Worm (Caenorhabditis elegans): ENCODE measurements around the gene rpy-1.

Gene rpy-1

DNA sequence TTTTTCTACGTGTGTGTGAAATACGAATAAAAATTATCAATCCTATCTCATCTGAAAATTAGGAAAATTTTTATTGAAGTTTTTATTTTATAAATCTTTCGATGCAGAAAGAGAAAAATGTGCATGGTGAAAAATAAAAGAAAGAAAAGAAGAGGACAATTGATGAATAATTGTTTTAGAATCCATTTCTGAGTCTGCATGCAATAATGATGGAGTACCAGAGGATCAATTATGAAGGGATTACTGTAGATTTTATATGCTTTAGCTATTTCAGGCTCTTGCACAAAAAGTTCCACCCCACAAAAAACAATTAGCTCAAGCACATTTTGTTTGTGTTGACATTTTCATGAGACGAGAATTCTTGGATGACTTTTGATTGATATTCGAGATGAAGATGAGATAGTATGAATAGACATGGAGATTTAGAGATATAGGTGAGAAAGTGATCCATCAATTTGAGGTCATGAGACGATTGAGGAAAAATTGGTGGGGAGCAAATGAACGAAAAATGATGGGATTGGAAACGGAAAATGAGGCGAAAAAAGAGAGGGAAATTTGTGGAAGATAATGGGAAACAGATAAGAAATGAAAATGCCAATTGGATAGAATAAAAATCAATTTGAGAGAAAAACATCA is at the start of gene rpy-1:
Gene rpy-1 (minus strand): TSS at position 51 of the 636 bp plus-strand sequence.
- TF ChIP-seq W03F9.2 (tag; optimal IDR thresholded peaks at IDR 0.05): no peak
- TF ChIP-seq dao-5 (tag; optimal IDR thresholded peaks at IDR 0.05): no peak
- TF ChIP-seq him-1 (tag; optimal IDR thresholded peaks at IDR 0.05): no peak

DNA sequence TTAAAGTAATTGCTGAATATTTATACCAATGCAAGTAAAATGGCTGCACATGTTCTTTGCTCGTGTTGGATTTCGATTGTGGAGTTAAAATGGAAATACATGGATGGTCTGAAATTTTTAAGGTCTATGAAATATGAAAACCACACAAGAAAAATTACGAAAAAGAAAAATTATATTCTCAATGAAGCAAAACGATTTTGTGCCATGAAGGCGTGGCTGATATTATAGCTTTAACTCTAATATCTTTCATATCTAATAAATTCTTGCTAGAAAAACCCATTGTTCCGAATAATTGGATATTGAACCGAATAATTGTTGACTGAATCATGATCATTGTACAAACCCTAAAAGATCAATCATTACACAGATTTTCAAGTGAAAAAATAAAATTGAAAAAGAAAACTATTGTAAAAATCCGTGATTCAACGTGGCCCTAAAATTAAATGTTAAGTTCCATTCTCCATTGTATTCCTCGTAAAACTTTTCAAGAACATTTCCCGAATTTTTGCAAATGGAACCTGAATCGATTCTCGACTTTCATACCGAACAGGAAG is 49.3 kb upstream of the rpy-1 start, which contains the start of the genes srx-95 and fis-1:
Gene srx-95 (minus strand): TSS at position 101 of the 554 bp plus-strand sequence.
Gene fis-1 (plus strand): TSS at position 504 of the 554 bp plus-strand sequence.
- TF ChIP-seq him-1 (tag; optimal IDR thresholded peaks at IDR 0.05) (no peak), W03F9.2 (tag; optimal IDR thresholded peaks at IDR 0.05) (no peak), dao-5 (tag; optimal IDR thresholded peaks at IDR 0.05) (no peak)

DNA sequence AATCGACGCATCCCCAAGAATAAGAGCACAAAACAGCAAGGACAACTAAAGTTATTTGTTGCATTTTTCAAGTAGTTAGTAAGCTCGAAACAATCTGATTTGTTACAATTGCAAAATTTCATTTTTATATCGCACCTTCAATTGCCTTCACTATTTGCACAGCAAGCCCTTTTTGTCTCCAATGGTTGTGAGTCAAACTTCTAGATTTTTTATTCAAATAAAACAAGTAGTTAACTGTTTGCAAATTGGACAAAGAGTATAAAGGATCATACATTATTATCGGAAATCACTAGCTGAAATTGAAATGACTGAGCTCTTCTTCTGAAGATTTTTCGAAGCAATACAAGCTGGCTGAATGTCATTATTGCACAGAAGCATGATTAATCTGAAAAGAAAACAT is 47.4 kb upstream of the rpy-1 start, which contains the start of gene F41G3.21:
Gene F41G3.21 (minus strand): TSS at position 101 of the 400 bp plus-strand sequence.
- TF ChIP-seq W03F9.2 (tag; optimal IDR thresholded peaks at IDR 0.05) (no peak), dao-5 (tag; optimal IDR thresholded peaks at IDR 0.05) (no peak), him-1 (tag; optimal IDR thresholded peaks at IDR 0.05) (no peak)

DNA sequence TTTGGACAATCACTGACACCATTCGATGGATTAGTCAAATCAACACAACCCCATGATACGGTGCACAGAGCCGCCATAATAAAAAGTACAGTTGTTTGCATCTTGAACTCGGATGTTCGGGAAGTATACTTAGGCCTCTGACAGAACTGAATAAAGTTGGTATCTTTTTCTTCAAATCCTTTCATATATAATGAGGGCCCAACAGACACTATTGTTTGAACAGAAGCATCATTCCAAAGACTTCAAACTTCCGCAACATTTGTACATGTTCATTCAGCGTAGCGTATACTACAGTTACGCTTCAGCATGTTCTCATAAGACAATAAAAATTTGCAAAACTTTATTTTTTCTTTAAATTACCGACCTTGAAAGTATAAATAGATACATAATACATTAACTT is 46.6 kb upstream of the rpy-1 start, which contains the start of gene F41G3.19:
Gene F41G3.19 (minus strand): TSS at position 101 of the 400 bp plus-strand sequence.
- TF ChIP-seq dao-5 (tag; optimal IDR thresholded peaks at IDR 0.05): no peak
- TF ChIP-seq W03F9.2 (tag; optimal IDR thresholded peaks at IDR 0.05): no peak
- no peak for TF ChIP-seq him-1 (tag; optimal IDR thresholded peaks at IDR 0.05)

DNA sequence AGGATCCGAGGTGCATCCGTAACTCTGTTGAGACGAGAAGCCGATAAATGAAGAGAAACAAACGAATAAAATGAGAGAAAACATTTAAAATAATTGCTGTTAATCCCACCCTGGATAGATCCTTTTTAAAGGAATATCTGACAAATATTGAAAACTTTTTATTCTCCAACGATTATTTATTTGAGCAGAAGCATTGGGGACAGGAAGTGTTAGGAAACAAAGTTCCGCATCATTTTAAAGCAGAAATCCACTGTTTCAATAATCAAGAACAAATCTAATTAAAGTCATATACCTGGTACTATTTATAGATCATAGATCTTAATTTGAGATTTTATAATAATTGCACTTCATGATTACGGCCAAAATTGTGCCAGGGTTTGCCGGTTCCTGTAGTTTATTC is 45.5 kb upstream of the rpy-1 start, which contains the start of gene F41G3.20:
Gene F41G3.20 (minus strand): TSS at position 101 of the 400 bp plus-strand sequence.
- no peak for TF ChIP-seq W03F9.2 (tag; optimal IDR thresholded peaks at IDR 0.05)
- TF ChIP-seq him-1 (tag; optimal IDR thresholded peaks at IDR 0.05): no peak
- TF ChIP-seq dao-5 (tag; optimal IDR thresholded peaks at IDR 0.05): no peak

DNA sequence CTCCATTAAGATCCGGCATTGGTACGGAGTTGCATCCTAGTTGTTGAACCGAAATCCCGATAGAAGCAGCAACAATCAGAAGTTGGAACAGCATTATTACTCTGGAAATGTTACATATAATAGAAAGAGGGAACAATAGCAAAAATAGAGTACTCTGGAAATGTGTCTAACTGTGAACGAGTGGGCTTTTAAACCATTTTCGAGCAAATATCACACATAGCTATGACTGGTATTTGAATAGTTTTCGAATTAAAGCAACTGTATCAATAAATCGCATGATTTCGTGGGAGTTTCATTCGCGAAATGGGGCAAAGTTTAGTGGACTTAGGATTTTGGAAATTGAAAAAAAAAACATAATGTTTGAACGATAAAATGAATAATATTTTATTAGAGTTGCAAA is 44.0 kb upstream of the rpy-1 start, which contains the start of gene F41G3.10:
Gene F41G3.10 (minus strand): TSS at position 101 of the 400 bp plus-strand sequence.
- TF ChIP-seq dao-5 (tag; optimal IDR thresholded peaks at IDR 0.05) (no peak), him-1 (tag; optimal IDR thresholded peaks at IDR 0.05) (no peak), W03F9.2 (tag; optimal IDR thresholded peaks at IDR 0.05) (no peak)

DNA sequence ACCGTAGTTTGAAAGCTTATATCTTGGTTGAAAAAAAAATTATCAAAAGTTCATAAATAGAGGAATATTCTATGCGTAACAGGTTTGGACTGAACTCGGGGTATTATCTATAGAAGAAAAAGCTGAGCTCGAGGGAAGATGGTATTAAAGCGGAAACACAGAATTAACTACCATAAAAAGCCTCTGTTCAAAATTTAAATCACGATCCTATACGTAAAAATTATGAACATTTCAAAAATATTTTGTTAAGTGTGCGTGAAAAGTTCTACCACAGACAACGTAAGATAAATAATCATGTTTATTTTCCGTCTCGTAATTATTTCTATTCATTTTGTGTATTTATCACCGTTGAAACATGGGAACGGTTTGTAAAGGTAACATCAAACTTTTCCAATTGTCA is 41.0 kb upstream of the rpy-1 start, which contains the start of gene F41G3.5:
Gene F41G3.5 (plus strand): TSS at position 301 of the 400 bp plus-strand sequence.
- no peak for TF ChIP-seq dao-5 (tag; optimal IDR thresholded peaks at IDR 0.05)

DNA sequence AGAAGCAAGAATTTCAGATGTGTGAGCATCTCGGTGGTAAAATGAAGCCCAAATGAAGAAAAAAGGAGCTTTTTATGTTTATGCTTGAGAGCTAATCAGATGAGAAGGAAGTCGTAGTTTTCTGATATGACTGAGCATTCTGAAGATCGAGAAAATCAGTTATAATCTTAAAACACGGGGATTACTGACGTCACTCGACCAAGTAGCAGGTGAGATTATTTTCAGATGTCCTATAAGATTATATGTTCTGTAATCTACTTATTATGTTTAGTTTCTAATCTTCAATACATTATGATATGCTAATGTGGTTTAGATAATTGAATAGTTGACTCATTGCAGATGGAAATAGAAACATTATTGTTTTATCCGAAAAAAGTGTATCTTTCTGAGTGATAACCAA is 40.3 kb upstream of the rpy-1 start, which contains the start of gene ins-14:
Gene ins-14 (minus strand): TSS at position 32 of the 400 bp plus-strand sequence.
- TF ChIP-seq dao-5 (tag; optimal IDR thresholded peaks at IDR 0.05) (no peak), W03F9.2 (tag; optimal IDR thresholded peaks at IDR 0.05) (no peak), him-1 (tag; optimal IDR thresholded peaks at IDR 0.05) (no peak)

DNA sequence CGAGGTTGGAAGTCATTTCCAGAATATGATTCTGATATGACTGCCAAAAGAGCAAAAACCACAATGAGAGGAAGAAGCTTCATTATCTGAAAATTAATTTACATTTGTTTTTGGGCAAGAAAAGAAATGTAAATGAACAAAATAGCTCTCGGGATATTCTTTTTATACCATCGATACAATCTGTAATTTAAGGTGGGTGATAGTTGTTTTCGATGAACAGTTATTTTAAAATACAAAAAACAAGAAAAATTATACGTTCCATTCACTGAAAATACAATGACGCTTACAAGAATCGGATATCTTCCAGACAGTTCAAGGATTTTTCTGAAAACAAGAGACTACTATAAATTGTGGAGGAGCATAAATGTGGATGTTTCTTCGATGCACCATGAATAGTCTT is 39.2 kb upstream of the rpy-1 start, which contains the start of gene ins-15:
Gene ins-15 (minus strand): TSS at position 101 of the 400 bp plus-strand sequence.
- no peak for TF ChIP-seq dao-5 (tag; optimal IDR thresholded peaks at IDR 0.05)
- TF ChIP-seq W03F9.2 (tag; optimal IDR thresholded peaks at IDR 0.05): no peak
- TF ChIP-seq him-1 (tag; optimal IDR thresholded peaks at IDR 0.05): no peak

DNA sequence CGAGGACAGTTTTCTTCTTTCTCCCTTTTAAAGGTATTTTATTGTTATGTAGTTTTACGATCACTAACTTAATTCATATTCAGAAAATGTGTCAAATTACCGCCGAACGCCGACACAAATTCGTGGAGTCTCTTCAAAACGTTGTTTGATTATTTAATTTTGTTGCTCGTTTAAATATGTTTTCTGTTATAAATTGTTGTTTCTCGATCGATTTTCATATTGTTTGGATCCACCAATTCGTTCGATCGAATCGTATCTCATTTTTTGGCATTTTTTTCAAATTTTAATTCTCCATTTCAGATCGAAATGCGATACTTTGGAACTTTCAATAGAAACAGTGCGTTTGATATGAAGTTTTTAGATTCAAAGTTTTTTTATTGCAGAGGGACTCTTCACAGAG is 37.2 kb upstream of the rpy-1 start, which contains the start of gene F41G3.6:
Gene F41G3.6 (plus strand): TSS at position 301 of the 400 bp plus-strand sequence.
- TF ChIP-seq W03F9.2 (tag; optimal IDR thresholded peaks at IDR 0.05): no peak
- no peak for TF ChIP-seq dao-5 (tag; optimal IDR thresholded peaks at IDR 0.05)
- TF ChIP-seq him-1 (tag; optimal IDR thresholded peaks at IDR 0.05): no peak

DNA sequence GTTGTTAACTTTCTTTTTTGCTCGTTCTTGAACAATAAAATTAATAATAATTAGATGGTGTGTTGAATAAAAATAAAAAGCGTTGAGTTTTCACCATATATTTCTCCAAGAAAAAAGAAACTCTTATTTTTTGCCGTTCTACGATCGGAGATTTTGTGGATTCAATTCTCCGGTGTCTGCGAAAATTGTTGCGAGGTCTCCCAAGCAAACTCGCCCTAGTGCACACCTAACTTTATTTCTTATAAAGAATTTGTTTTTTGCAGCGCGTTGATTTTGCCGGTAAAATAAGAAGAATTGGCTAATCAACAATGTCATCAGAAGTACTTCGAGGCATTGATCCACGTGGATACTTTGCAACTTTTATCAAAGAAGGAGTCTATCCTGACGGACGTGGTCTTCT is 36.0 kb upstream of the rpy-1 start, which contains the start of gene exos-8:
Gene exos-8 (plus strand): TSS at position 264 of the 400 bp plus-strand sequence.
- TF ChIP-seq him-1 (tag; optimal IDR thresholded peaks at IDR 0.05) (peak; percentile 12), dao-5 (tag; optimal IDR thresholded peaks at IDR 0.05) (no peak)

DNA sequence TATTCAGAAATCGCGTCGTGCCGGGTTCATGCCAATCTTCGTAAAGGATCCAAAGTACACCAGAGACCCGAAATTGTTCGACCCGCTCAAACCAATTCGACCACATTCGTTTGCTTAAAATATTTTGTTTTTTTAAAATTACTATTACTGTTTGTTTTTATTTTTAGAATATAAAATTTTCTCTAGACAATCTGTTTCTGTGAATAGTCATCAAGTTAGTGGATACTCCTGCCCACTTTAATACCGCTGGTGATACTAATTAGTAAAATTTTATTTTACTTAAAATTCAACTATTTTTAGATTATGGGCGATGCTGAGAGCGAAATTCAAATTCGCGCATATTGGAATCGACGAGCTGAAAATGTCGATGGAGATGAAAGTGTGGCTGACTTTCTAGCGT is 31.2 kb upstream of the rpy-1 start, which contains the start of gene T14B4.1:
Gene T14B4.1 (plus strand): TSS at position 301 of the 400 bp plus-strand sequence.
- TF ChIP-seq him-1 (tag; optimal IDR thresholded peaks at IDR 0.05) (no peak), dao-5 (tag; optimal IDR thresholded peaks at IDR 0.05) (no peak), W03F9.2 (tag; optimal IDR thresholded peaks at IDR 0.05) (no peak)

DNA sequence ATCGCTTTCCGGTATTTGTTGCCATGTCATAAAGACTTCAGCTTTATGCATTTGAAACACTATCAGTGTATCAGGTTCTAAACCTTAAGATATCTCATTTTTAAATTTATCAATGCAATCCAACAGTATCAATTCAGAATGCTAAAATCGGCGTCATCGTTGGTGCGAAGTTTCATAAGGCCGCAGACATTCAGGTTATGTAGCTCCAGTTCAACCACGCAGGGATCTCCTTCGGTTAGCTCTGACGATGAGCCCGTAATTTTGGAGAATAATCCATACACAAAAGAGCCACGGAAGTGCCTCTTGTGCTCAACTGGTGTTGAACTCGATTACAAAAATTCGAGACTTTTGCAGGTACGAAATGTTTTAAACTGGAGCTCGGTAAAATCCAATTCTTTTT is 30.6 kb upstream of the rpy-1 start, which contains the start of gene mrps-18.C:
Gene mrps-18.C (plus strand): TSS at position 138 of the 400 bp plus-strand sequence.
- TF ChIP-seq W03F9.2 (tag; optimal IDR thresholded peaks at IDR 0.05) (no peak), dao-5 (tag; optimal IDR thresholded peaks at IDR 0.05) (no peak), him-1 (tag; optimal IDR thresholded peaks at IDR 0.05) (no peak)

DNA sequence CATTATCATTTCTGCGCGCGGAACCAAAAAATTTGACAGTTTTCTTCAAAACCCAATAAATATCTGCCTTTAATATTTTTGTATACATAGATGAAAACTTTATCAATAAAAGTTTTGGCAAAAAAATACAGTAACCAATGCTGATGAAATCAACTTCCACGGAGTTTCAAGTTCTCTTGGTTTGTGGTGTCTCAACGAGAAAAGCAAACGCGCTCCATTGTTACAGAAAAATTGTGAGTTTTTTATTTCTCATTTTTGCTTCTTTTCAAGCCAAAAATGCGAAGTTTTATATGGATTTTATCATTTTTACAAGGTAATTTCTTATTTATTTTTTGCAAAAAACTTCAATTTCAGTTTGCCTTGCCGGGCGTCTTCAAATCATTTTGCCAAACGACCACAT is 29.2 kb upstream of the rpy-1 start, which contains the start of gene T14B4.3:
Gene T14B4.3 (plus strand): TSS at position 264 of the 400 bp plus-strand sequence.
- TF ChIP-seq W03F9.2 (tag; optimal IDR thresholded peaks at IDR 0.05): peak; percentile 46
- no peak for TF ChIP-seq dao-5 (tag; optimal IDR thresholded peaks at IDR 0.05)

All from whole organism, L4/young adult.